Worm (Caenorhabditis elegans) whole organism, L4/young adult: Measurements from ENCODE around the gene hosl-1.

Experiments used
- W03F9.2 ChIP-seq: fragments of 150-350 bp; optimal IDR thresholded peaks from 2 replicates; lab custom pipeline; 2014; ENCODE audit warnings: missing biosample characterization, missing genetic modification characterization
- dao-5 ChIP-seq: sonication (generic microtip); optimal IDR thresholded peaks from 2 replicates; lab custom pipeline; 2016; ENCODE audit warnings: missing genotype, missing genetic modification characterization, moderate library complexity, missing compliant biosample characterization
- him-1 ChIP-seq: sonication (generic microtip); optimal IDR thresholded peaks from 2 replicates; lab custom pipeline; 2016; ENCODE audit warnings: missing genotype, missing genetic modification reagents, missing genetic modification characterization, missing compliant biosample characterization

hosl-1 gene

DNA sequence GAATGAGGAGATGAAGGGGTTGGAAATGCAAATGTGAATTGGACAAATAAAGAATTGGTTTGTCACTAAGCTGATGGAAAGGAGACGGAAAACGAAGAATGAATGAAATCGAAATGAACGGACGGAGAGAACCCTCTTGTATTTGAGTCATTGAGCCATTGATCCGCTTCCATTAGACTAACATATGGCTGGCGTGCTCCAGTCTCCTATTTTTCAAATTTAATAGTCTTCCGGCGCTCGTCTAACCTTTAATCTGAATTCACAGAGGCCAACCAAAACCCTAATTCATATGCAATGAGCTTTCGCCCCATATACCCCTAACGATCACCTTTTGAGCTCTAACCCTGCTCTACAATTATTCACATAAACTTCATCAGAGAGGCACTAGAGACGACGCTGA lies 14.9 kb upstream of the hosl-1 start, which contains the start of gene C46C11.3:
Gene C46C11.3, plus strand, starts transcription at position 301 of the 400 bp plus-strand sequence.
- TF ChIP-seq him-1 (tag; lab: Kevin White, UChicago) (no peak), dao-5 (tag; lab: Kevin White, UChicago) (no peak), W03F9.2 (no peak)

DNA sequence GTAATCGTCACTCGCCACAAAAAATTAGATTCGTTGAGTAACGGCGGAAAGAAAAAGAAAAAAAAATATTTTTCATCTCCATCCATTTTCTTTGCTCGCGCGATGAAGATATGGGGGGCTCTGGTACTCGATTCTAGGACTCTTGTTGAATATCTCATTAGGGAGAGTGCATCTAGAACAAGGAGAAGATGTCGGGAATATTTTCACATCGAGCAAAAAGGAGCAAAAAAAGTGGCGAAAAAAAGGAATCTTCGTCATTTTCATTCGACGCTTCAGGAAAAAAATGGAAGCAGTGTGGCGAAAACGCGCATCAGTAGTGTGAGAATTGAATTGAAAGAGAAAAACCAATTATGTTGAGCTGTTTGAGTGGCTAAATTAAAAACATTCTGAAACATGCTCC lies 13.2 kb upstream of the hosl-1 start:
- TF ChIP-seq W03F9.2 (no peak), dao-5 (tag; lab: Kevin White, UChicago) (no peak), him-1 (tag; lab: Kevin White, UChicago) (no peak)

DNA sequence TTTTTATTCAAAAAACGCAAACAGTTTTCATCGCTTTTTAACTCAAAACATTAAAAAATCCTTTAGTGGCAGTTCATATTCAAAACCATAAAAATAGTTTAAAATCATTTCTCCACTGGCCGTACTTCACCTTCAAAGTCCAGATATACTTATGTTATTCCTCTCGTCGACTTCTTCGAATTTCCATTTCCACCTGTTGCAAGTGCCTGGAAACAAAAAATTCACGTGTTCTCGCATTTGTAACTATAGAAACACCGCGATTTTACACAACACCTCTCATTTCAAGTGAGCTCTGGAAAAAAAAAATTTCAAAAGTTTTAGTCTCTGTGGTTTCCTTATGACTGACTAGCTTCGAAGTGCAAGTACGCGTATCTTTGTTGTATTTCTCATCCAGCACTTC lies 11.8 kb upstream of the hosl-1 start:
- TF ChIP-seq dao-5 (tag; lab: Kevin White, UChicago) (no peak), W03F9.2 (no peak)

DNA sequence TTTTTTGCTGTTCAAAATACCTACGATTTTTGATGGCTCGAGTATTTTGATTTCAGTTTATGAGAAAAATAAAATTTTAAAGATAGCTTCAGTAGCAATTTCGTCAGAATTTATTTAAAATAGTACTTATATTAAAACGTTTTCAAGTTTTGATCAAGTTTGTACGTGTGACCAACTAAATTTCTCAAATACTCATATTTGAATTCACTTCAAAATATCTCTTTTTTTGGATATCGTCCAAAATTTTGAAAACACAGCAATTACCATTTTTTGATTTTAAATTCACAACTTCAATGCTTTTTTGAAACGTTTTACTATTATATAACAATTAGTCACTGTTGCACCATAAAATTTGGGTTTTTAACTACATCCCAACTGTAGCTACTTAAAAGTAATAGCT lies 10.0 kb upstream of the hosl-1 start:
- TF ChIP-seq him-1 (tag; lab: Kevin White, UChicago) = no peak
- TF ChIP-seq dao-5 (tag; lab: Kevin White, UChicago) = no peak
- TF ChIP-seq W03F9.2 = no peak

DNA sequence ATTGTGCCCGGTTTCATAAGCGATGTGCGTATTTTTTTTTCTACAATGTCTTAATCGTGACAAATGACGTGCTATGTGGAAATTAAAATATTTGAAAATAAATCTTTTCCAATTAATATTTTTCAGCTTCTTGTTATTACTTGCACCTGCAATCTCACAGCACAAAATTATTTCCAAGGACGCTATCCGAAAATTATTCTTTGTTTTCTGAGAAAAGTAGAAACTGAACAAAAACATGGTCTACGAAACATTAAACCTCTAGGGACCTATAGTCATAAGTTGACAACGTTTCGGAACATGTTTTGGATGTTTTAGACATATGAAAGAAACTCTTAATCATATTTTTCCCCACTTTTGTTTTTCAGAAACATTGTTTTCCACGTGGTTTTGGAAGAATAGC lies 8.6 kb upstream of the hosl-1 start:
- TF ChIP-seq dao-5 (tag; lab: Kevin White, UChicago) = no peak
- TF ChIP-seq him-1 (tag; lab: Kevin White, UChicago) = no peak
- no peak for TF ChIP-seq W03F9.2

DNA sequence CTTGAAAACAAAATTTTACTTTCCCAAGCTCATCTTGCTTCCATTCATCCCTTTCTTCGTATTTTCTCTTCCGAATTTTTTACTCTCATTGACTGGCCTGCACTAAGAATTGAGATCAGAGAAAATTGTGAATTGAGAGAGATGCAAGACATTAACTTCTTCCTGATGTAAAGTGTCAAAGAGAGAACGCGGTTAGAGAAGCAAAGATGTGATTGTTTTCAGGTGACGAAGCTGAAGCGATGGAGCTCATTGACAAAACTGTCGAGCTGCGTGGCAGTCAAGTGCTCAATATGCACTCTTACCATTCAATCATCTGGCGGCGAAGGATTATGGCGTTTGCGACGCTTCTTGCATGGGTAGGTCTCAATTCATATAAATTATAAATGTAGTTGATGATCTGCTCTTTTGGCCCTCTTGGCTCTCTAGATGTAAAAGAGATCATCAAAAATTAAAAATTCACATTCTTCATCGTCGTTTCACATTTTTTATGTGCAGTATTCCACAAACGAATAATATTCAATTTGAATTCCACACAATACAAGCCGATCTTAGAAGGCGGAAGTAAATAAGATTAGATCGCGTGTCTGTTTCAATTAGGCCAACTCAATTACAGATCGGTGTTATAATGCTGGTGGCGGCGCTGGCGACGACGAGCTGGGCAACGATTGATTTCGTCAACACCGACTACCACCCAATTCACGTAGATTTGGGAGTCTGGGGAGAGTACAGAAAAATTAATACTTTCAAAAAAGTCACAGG lies 7.9 kb upstream of the hosl-1 start:
- TF ChIP-seq him-1 (tag; lab: Kevin White, UChicago) = no peak
- no peak for TF ChIP-seq W03F9.2
- no peak for TF ChIP-seq dao-5 (tag; lab: Kevin White, UChicago)

DNA sequence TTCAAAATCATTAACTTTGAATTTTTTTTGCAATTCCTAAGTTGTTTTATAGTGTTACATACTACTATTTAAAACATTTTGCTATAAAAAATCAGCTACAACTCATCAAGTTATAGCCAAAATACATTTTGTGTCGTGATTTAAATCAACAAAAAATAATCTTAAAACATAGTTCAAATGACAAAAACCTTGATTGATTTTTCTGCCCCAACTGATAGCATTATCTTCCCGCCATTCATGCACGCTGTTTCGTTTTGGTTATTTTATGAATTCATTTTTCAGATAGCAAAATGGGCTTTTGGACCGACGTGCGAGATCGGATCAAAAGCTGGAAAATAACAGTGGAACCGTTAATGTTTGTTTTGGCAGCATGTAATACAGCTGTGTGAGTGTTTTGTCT lies 4.8 kb upstream of the hosl-1 start, which contains the start of gene slcr-46.1:
Gene slcr-46.1, plus strand, starts transcription at position 274 of the 400 bp plus-strand sequence.
- no peak for TF ChIP-seq W03F9.2

DNA sequence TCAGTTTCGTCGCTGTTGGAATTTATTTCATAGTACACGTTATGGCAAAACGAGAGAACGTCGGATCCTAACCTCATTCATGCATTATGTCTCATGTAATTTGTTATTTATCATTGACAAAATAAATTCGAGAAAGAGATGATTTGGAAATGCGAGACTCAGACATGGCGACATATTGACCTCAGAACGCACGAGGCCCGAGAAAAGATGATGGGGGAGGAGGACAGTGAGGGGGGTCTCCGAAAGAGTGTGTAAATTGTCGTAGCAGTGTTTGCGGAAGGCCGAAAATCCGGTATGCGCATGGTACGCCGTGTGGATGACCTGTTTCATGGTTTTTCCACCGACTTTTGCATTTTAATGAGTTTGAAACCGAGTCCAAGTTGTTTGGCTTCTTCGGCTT lies 1.3 kb upstream of the hosl-1 start:
- TF ChIP-seq him-1 (tag; lab: Kevin White, UChicago) (no peak), dao-5 (tag; lab: Kevin White, UChicago) (no peak), W03F9.2 (no peak)

DNA sequence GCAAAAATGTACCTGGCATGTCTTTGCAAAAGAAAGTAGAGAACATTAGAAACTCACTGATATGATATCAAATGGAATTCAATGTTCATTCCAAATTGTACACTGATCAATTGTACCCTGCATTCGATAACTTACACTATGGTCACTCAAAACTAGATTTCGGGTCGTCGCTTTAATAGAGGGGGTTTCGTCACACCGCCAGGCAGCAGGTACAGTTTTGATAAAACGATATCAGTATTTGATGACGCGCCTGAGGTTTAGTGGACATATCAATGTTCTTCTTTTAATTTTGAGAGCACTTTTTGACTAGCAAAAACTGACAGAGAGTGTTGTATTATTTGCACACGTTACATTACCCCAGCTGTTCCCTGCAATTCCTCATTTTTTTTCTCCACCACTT lies 778 bp upstream of the hosl-1 start:
- no peak for TF ChIP-seq him-1 (tag; lab: Kevin White, UChicago)
- TF ChIP-seq dao-5 (tag; lab: Kevin White, UChicago) = no peak
- TF ChIP-seq W03F9.2 = no peak

DNA sequence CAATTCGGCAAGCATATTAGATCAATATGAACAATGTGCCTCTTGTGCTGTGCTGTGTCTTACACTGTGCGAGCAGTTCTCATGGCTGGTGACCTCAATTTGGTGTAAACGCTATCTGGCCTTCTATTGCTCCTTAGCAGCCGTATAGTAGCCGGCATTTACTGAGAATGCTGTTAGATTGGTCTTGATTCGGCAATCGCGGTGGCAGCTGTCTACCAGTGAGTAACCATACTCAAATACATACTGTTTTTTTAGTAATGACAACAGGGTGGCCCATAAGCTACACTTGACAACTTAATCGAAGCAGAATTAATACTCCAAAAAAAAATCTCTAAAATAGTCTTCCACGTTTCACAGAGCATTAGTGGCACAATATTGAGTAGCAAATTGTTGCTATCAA lies 10.2 kb downstream of the hosl-1 start, which contains the start of gene C46C11.4:
Gene C46C11.4, minus strand, starts transcription at position 101 of the 400 bp plus-strand sequence.
- TF ChIP-seq him-1 (tag; lab: Kevin White, UChicago) = no peak
- no peak for TF ChIP-seq W03F9.2
- TF ChIP-seq dao-5 (tag; lab: Kevin White, UChicago) = no peak

DNA sequence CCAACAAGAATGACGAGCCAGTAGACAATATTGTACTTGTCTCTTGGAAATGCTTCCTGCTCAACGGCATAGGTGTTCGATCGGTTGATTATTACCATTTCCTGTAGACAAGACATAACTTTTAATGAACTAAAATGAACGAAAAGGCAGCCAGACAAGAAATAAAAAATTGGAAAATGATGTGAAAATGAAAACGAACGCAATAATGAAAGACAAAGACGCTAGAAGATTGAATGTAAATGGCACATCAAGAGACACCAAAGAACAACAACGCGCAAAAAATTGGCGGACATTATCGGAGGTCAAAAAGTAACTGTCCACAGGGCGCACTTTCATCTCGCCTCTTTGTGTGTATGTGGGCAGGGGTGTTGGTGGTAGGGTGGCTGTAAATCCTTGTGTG lies 12.2 kb downstream of the hosl-1 start, which contains the start of gene ent-5:
Gene ent-5, minus strand, starts transcription at position 101 of the 400 bp plus-strand sequence.
- TF ChIP-seq him-1 (tag; lab: Kevin White, UChicago) (no peak), W03F9.2 (no peak), dao-5 (tag; lab: Kevin White, UChicago) (no peak)

DNA sequence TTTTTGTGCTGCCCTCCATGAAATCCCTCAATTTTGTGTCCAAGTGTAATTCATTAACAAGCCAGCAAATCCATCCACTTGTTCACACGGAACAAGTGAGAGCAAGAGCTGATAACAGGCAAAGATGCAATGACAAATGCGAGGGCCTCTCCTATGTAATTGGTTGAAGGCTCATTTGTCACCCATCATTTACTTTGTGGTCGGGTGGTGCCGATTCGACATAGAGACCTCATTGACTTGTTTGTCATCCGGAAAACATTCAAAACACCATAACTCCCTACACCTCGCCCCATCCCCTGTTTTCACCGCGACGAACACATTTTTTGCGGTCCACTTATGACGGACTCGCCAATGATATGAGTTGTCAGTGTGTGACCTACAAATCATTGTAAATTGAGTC lies 14.5 kb downstream of the hosl-1 start:
- TF ChIP-seq dao-5 (tag; lab: Kevin White, UChicago) (no peak), W03F9.2 (no peak), him-1 (tag; lab: Kevin White, UChicago) (no peak)

DNA sequence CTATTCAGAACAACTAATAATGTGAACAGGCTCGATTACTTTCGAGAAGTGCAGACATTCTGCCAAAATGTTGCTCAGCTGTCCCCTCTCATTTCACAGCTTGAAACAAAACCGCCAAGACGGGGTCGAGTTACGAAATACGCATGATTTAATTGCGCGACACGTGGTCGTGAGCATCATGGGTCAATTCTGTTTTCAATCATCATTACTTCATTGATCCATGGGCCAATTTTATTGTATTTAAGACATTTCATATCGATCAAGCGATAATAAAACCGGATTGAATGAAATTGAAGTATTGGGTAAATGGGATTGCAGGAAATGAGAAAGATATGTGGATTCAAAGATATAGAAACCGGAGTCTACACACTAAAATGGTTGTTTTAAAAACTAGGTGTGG lies 16.0 kb downstream of the hosl-1 start:
- TF ChIP-seq dao-5 (tag; lab: Kevin White, UChicago) = no peak

DNA sequence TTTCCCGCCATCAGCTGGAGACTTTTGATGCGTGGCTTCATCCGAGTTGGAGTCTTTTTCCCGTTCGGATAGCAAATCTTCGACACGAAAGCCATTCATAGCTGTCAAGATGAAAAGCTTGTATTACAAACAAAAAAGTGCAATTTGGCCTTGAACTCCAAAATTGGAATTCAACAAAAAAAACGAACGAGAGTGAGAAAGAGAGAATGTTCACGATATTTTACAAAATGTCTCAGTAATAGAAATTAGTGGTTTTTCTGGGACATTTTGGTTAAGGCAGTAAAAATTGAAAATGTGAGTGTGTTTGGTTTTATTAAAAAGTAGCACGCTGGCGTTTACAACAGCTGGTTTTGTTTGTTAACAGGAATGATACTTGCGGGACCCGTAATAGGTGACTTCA lies 17.1 kb downstream of the hosl-1 start, which contains the start of gene ceh-1:
Gene ceh-1, minus strand, starts transcription at position 101 of the 400 bp plus-strand sequence.
- no peak for TF ChIP-seq dao-5 (tag; lab: Kevin White, UChicago)
- no peak for TF ChIP-seq him-1 (tag; lab: Kevin White, UChicago)
- TF ChIP-seq W03F9.2 = no peak

DNA sequence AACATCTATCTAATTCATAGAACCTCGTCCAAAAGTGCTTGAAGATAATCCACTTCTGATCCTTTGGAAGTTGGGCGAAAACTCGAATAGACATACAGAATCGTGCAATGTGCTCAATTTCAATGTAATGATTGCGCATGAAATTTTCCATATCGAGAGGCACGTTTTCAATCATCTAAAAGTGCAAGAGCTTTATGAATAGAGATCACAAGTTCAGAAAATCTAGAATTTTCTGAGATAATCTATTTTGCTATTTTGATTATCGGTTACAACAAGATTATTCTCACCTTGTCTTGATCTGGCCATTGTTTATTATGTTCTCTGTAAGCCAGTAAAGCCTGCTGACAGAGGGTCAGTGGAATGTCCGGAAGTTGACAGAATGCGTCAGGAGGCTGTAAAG lies 20.7 kb downstream of the hosl-1 start:
- TF ChIP-seq W03F9.2 (no peak), dao-5 (tag; lab: Kevin White, UChicago) (no peak), him-1 (tag; lab: Kevin White, UChicago) (no peak)
